Fruit fly (Drosophila melanogaster) whole organism, embryonic: Measurements from ENCODE around the gene Traf-like.

Experiments
- B-H2 ChIP-seq: fragments of 200-800 bp; sonication (Bioruptor generic); optimal IDR thresholded peaks from 2 replicates; lab custom pipeline; 2018; ENCODE audit warnings: missing biosample characterization, mild to moderate bottlenecking, missing genetic modification characterization
- Blimp-1 ChIP-seq: fragments of 200-800 bp; sonication (Bioruptor generic); optimal IDR thresholded peaks from 3 replicates; lab custom pipeline; 2018; ENCODE audit warnings: missing biosample characterization, missing genetic modification characterization, mild to moderate bottlenecking, moderate library complexity, missing genetic modification reagents
- CG10431 ChIP-seq: fragments of 200-800 bp; sonication (Bioruptor generic); optimal IDR thresholded peaks from 3 replicates; lab custom pipeline; 2018; ENCODE audit warnings: missing biosample characterization, mild to moderate bottlenecking, missing genetic modification characterization
- CG15073 ChIP-seq: fragments of 200-800 bp; sonication (Bioruptor generic); optimal IDR thresholded peaks from 2 replicates; lab custom pipeline; 2016; ENCODE audit warnings: missing biosample characterization, missing genetic modification characterization
- CG1603 ChIP-seq: fragments of 200-800 bp; sonication (Bioruptor generic); optimal IDR thresholded peaks from 2 replicates; lab custom pipeline; 2019; ENCODE audit warnings: missing biosample characterization, mild to moderate bottlenecking, missing genetic modification characterization, moderate library complexity
- CG17359 ChIP-seq: fragments of 200-800 bp; sonication (Bioruptor generic); optimal IDR thresholded peaks from 3 replicates; lab custom pipeline; 2018; ENCODE audit warnings: missing biosample characterization, mild to moderate bottlenecking, missing genetic modification characterization, moderate library complexity
- CG18262 ChIP-seq: fragments of 200-800 bp; optimal IDR thresholded peaks from 3 replicates; lab custom pipeline; 2019; ENCODE audit warnings: missing biosample characterization, mild to moderate bottlenecking, missing genetic modification characterization, moderate library complexity
- CG2116 ChIP-seq: fragments of 200-800 bp; sonication (Bioruptor generic); optimal IDR thresholded peaks from 3 replicates; lab custom pipeline; 2018; ENCODE audit warnings: missing biosample characterization, mild to moderate bottlenecking, missing genetic modification characterization
- CG2199 ChIP-seq: fragments of 200-800 bp; sonication (Bioruptor generic); IDR thresholded peaks from 3 replicates; pipeline ENCODE4 v1.3.6; 2022; ENCODE audit warnings: missing biosample characterization, missing genetic modification characterization
- CG30431 ChIP-seq: fragments of 200-800 bp; sonication (Bioruptor generic); optimal IDR thresholded peaks from 2 replicates; lab custom pipeline; 2017; ENCODE audit warnings: missing biosample characterization, missing genetic modification characterization
- CG3281 ChIP-seq: fragments of 200-800 bp; sonication (Bioruptor generic); optimal IDR thresholded peaks from 3 replicates; lab custom pipeline; 2017; ENCODE audit warnings: missing biosample characterization, mild to moderate bottlenecking, missing genetic modification characterization
- CG34422 ChIP-seq: fragments of 200-800 bp; sonication (Bioruptor generic); IDR thresholded peaks from 3 replicates; pipeline ENCODE4 v1.3.6; 2022; ENCODE audit warnings: missing biosample characterization, missing genetic modification characterization
- CG4360 ChIP-seq: fragments of 200-800 bp; sonication (Bioruptor generic); IDR thresholded peaks from 2 replicates; pipeline ENCODE4 v1.3.6; 2022; ENCODE audit warnings: missing biosample characterization, missing genetic modification characterization
- CG6272 ChIP-seq: fragments of 200-800 bp; sonication (Bioruptor generic); IDR thresholded peaks from 2 replicates; pipeline ENCODE4 v1.3.6; 2022; ENCODE audit warnings: missing biosample characterization, missing genetic modification characterization
- CG6654 ChIP-seq: fragments of 200-800 bp; sonication (Bioruptor generic); optimal IDR thresholded peaks from 2 replicates; lab custom pipeline; 2017; ENCODE audit warnings: missing biosample characterization, mild to moderate bottlenecking, missing genetic modification characterization
- CG7987 ChIP-seq: fragments of 200-800 bp; sonication (Bioruptor generic); optimal IDR thresholded peaks from 2 replicates; lab custom pipeline; 2018; ENCODE audit warnings: missing biosample characterization, mild to moderate bottlenecking, missing genetic modification characterization, moderate library complexity
- Camta ChIP-seq: fragments of 200-800 bp; sonication (Bioruptor generic); optimal IDR thresholded peaks from 2 replicates; lab custom pipeline; 2016; ENCODE audit warnings: missing biosample characterization, missing genetic modification characterization
- Dip3 ChIP-seq: fragments of 200-800 bp; sonication (Bioruptor generic); optimal IDR thresholded peaks from 3 replicates; lab custom pipeline; 2016; ENCODE audit warnings: missing biosample characterization, missing genetic modification characterization
- Doc3 ChIP-seq: fragments of 200-800 bp; sonication (Bioruptor generic); IDR thresholded peaks from 3 replicates; pipeline ENCODE4 v1.3.6; 2022; ENCODE audit warnings: missing biosample characterization, missing genetic modification characterization; ENCODE audit not compliant: partially characterized antibody
- Drgx ChIP-seq: fragments of 200-800 bp; sonication (Bioruptor generic); IDR thresholded peaks from 2 replicates; pipeline ENCODE4 v1.3.6; 2022; ENCODE audit warnings: missing biosample characterization, missing genetic modification characterization
- Ets97D ChIP-seq: fragments of 200-800 bp; sonication (Bioruptor generic); optimal IDR thresholded peaks from 3 replicates; lab custom pipeline; 2016; ENCODE audit warnings: missing biosample characterization, missing genetic modification characterization
- HmgD ChIP-seq: fragments of 200-800 bp; sonication (Bioruptor generic); optimal IDR thresholded peaks from 3 replicates; lab custom pipeline; 2016; ENCODE audit warnings: missing biosample characterization, missing genetic modification characterization
- Lpt ChIP-seq: fragments of >200 bp; optimal IDR thresholded peaks from 2 replicates; lab custom pipeline; 2018; ENCODE audit warnings: missing biosample characterization, missing genetic modification characterization
- Optix ChIP-seq: fragments of 200-800 bp; sonication (Bioruptor generic); IDR thresholded peaks from 3 replicates; pipeline ENCODE4 v1.3.6; 2022; ENCODE audit warnings: missing biosample characterization, missing genetic modification characterization
- Poxn ChIP-seq: fragments of 200-800 bp; sonication (Bioruptor generic); IDR thresholded peaks from 2 replicates; pipeline ENCODE4 v1.3.6; 2022; ENCODE audit warnings: missing biosample characterization, missing genetic modification characterization
- Ptx1 ChIP-seq: fragments of 200-800 bp; sonication (Bioruptor generic); IDR thresholded peaks from 2 replicates; pipeline ENCODE4 v1.3.6; 2022; ENCODE audit warnings: missing biosample characterization, missing genetic modification characterization
- Side ChIP-seq: fragments of 200-800 bp; sonication (Bioruptor generic); optimal IDR thresholded peaks from 2 replicates; lab custom pipeline; 2016; ENCODE audit warnings: missing biosample characterization, missing genetic modification characterization
- Usf ChIP-seq: fragments of 200-800 bp; sonication (Bioruptor generic); optimal IDR thresholded peaks from 2 replicates; lab custom pipeline; 2017; ENCODE audit warnings: missing genotype, missing biosample characterization, missing genetic modification characterization
- chn ChIP-seq: fragments of 200-800 bp; sonication (Bioruptor generic); optimal IDR thresholded peaks from 2 replicates; lab custom pipeline; 2016; ENCODE audit warnings: missing biosample characterization, missing genetic modification characterization
- danr ChIP-seq: fragments of 200-800 bp; sonication (Bioruptor generic); IDR thresholded peaks from 2 replicates; pipeline ENCODE4 v1.3.6; 2022; ENCODE audit warnings: missing biosample characterization, missing genetic modification characterization
- disco-r ChIP-seq: fragments of 200-800 bp; sonication (Bioruptor generic); optimal IDR thresholded peaks from 2 replicates; lab custom pipeline; 2016; ENCODE audit warnings: missing biosample characterization, missing genetic modification characterization
- dmrt11E ChIP-seq: fragments of 200-800 bp; sonication (Bioruptor generic); optimal IDR thresholded peaks from 3 replicates; lab custom pipeline; 2018; ENCODE audit warnings: missing biosample characterization, mild to moderate bottlenecking, missing genetic modification characterization, moderate library complexity
- dmrt99B ChIP-seq: fragments of 200-800 bp; sonication (Bioruptor generic); optimal IDR thresholded peaks from 2 replicates; lab custom pipeline; 2018; ENCODE audit warnings: missing biosample characterization, mild to moderate bottlenecking, missing genetic modification characterization, moderate library complexity
- gro ChIP-seq: fragments of 200-800 bp; sonication (Bioruptor generic); optimal IDR thresholded peaks from 2 replicates; lab custom pipeline; 2016; ENCODE audit warnings: missing biosample characterization, missing genetic modification characterization
- jigr1 ChIP-seq: fragments of 200-800 bp; sonication (Bioruptor generic); IDR thresholded peaks from 3 replicates; pipeline ENCODE4 v1.3.6; 2022; ENCODE audit warnings: missing biosample characterization, missing genetic modification characterization
- ken ChIP-seq: fragments of 200-800 bp; sonication (Bioruptor generic); IDR thresholded peaks from 3 replicates; pipeline ENCODE4 v1.3.6; 2022; ENCODE audit warnings: missing biosample characterization, missing genetic modification characterization
- lab ChIP-seq: fragments of 200-800 bp; sonication (Bioruptor generic); optimal IDR thresholded peaks from 3 replicates; lab custom pipeline; 2017; ENCODE audit warnings: missing biosample characterization, missing genetic modification characterization, mild to moderate bottlenecking, moderate library complexity, missing genetic modification reagents
- lilli ChIP-seq: fragments of 200-800 bp; sonication (Bioruptor generic); optimal IDR thresholded peaks from 3 replicates; lab custom pipeline; 2016; ENCODE audit warnings: missing biosample characterization, missing genetic modification characterization
- nau ChIP-seq: fragments of 200-800 bp; sonication (Bioruptor generic); optimal IDR thresholded peaks from 3 replicates; lab custom pipeline; 2017; ENCODE audit warnings: missing biosample characterization, mild to moderate bottlenecking, missing genetic modification characterization, missing genetic modification reagents
- nerfin-1 ChIP-seq: fragments of 200-800 bp; sonication (Bioruptor generic); optimal IDR thresholded peaks from 3 replicates; lab custom pipeline; 2019; ENCODE audit warnings: missing biosample characterization, mild to moderate bottlenecking, missing genetic modification characterization, moderate library complexity
- peb ChIP-seq: fragments of 200-800 bp; sonication (Bioruptor generic); IDR thresholded peaks from 2 replicates; pipeline ENCODE4 v1.3.6; 2022; ENCODE audit warnings: missing biosample characterization, missing genetic modification characterization
- pfk ChIP-seq: fragments of 200-800 bp; sonication (Bioruptor generic); optimal IDR thresholded peaks from 2 replicates; lab custom pipeline; 2018; ENCODE audit warnings: missing biosample characterization, mild to moderate bottlenecking, missing genetic modification characterization, moderate library complexity
- pros ChIP-seq: fragments of 200-800 bp; sonication (Bioruptor generic); optimal IDR thresholded peaks from 3 replicates; lab custom pipeline; 2019; ENCODE audit warnings: missing biosample characterization, mild to moderate bottlenecking, missing genetic modification characterization, moderate library complexity
- salm ChIP-seq: fragments of 200-800 bp; sonication (Bioruptor generic); optimal IDR thresholded peaks from 2 replicates; lab custom pipeline; 2018; ENCODE audit warnings: missing biosample characterization, mild to moderate bottlenecking, missing genetic modification characterization
- sc ChIP-seq, 3 experiments: fragments of >200 bp in 2 of 3; fragments of 200-800 bp in 1 of 3; sonication (Bioruptor generic) in 1 of 3; optimal IDR thresholded peaks; 2 replicates in 2 of 3; 3 replicates in 1 of 3; lab custom pipeline; 2017; ENCODE audit warnings: mild to moderate bottlenecking in 1 of 3, missing biosample characterization in 1 of 3, missing genetic modification characterization in 1 of 3, missing genetic modification reagents in 1 of 3
- sisA ChIP-seq: fragments of 200-800 bp; sonication (Bioruptor generic); IDR thresholded peaks from 2 replicates; pipeline ENCODE4 v1.3.6; 2022; ENCODE audit warnings: missing biosample characterization, missing genetic modification characterization
- sna ChIP-seq: fragments of 200-800 bp; sonication (Bioruptor generic); IDR thresholded peaks from 2 replicates; pipeline ENCODE4 v1.3.6; 2022; ENCODE audit warnings: missing biosample characterization, missing genetic modification characterization; ENCODE audit not compliant: partially characterized antibody
- ttk ChIP-seq: fragments of 200-800 bp; sonication (Bioruptor generic); IDR thresholded peaks from 2 replicates; pipeline ENCODE4 v2.1.2; 2022; ENCODE audit warnings: missing biosample characterization, missing genetic modification characterization
- vvl ChIP-seq: fragments of 200-800 bp; sonication (Bioruptor generic); IDR thresholded peaks from 2 replicates; pipeline ENCODE4 v1.3.6; 2022; ENCODE audit warnings: missing biosample characterization, missing genetic modification characterization

The Traf-like gene

DNA sequence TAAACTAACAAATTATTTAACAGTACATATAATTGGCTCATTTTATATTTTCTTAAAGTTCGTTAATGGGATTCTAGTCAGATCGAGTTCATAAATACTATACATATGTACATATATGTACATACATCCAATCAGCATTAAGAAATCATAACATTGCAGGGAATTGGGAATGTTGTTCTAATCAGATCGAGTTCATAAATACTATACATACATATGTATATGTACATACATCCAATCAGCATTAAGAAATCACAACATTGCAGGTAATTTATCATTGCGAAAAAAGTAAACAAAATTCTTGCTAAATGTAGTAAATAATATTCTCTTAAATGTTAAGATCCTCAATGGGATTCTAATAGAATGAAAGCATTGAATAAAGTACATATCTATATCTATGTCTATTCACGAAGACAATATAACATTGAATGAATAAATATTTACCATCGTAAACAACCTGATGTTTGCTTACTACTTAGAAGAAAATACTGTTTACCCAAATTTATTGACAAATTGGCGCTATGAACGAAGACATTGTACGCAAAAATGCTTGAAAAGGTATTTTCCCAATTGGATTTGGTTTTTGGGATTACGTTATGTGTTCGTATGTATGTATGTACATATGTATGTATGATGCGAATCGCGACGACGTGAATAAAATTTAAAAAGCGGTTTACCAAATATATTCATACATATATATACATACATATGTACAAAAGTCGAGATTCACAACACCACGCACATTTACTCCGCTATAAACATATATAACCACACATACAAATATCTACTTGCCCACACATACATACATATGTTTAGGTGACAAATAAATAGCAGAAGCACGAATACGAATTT lies 31.0 kb upstream of the Traf-like start (continued):
- TF ChIP-seq dmrt99B (tag; lab: Kevin White, UChicago) (no peak), pfk (GFP tag; lab: Kevin White, UChicago) (peak; percentile 73), Dip3 (GFP tag; lab: Kevin White, UChicago) (peak; percentile 28), jigr1 (GFP tag; lab: Robert Waterston, UW) (no peak), CG3281 (GFP tag; lab: Kevin White, UChicago) (peak; percentile 90), sna (no peak), sc (optimal IDR thresholded peaks at IDR 0.05; lab: Kevin White, UChicago) (no peak), sc (GFP tag; optimal IDR thresholded peaks at IDR 0.05; lab: Kevin White, UChicago) (peak; percentile 53), gro (GFP tag; lab: Kevin White, UChicago) (peak; percentile 72), lilli (peak; percentile 51), CG2199 (GFP tag; lab: Robert Waterston, UW) (no peak), nau (GFP tag; lab: Kevin White, UChicago) (no peak), Side (peak; percentile 53), chn (GFP tag; lab: Kevin White, UChicago) (no peak), CG2116 (GFP tag; lab: Kevin White, UChicago) (peak; percentile 53), Lpt (no peak), B-H2 (GFP tag; lab: Kevin White, UChicago) (peak; percentile 86), ttk (GFP tag; lab: Robert Waterston, UW) (no peak), Poxn (GFP tag; lab: Robert Waterston, UW) (no peak; the same call in 1 of the 2 replicates), CG15073 (no peak), CG6654 (GFP tag; lab: Kevin White, UChicago) (no peak), HmgD (GFP tag; lab: Kevin White, UChicago) (no peak), CG7987 (peak; percentile 93), salm (tag; lab: Kevin White, UChicago) (peak; percentile 80), lab (no peak), Ets97D (GFP tag; lab: Kevin White, UChicago) (no peak), Ptx1 (GFP tag; lab: Robert Waterston, UW) (no peak), CG10431 (peak; percentile 66), CG30431 (GFP tag; lab: Kevin White, UChicago) (no peak), Camta (GFP tag; lab: Kevin White, UChicago) (peak; percentile 71), Doc3 (GFP tag; lab: Robert Waterston, UW) (no peak), CG17359 (tag; lab: Kevin White, UChicago) (peak; percentile 88), CG18262 (tag; lab: Kevin White, UChicago) (peak; percentile 62), sisA (no peak), pros (GFP tag; lab: Kevin White, UChicago) (peak; percentile 38), ken (GFP tag; lab: Robert Waterston, UW) (no peak), CG1603 (tag; lab: Kevin White, UChicago) (no peak), CG6272 (GFP tag; lab: Robert Waterston, UW) (no peak), Usf (GFP tag; lab: Kevin White, UChicago) (no peak), danr (peak; percentile 26; the same call in 1 of the 2 replicates), peb (no peak), CG34422 (GFP tag; lab: Robert Waterston, UW) (no peak), Blimp-1 (no peak), Optix (GFP tag; lab: Robert Waterston, UW) (no peak), vvl (GFP tag; lab: Robert Waterston, UW) (peak; percentile 41; the same call in 1 of the 2 replicates), Drgx (GFP tag; lab: Robert Waterston, UW) (no peak), dmrt11E (tag; lab: Kevin White, UChicago) (peak; percentile 73), nerfin-1 (peak; percentile 82), CG4360 (no peak), disco-r (GFP tag; lab: Kevin White, UChicago) (peak; percentile 33)
